Worm (Caenorhabditis elegans): Measurements from ENCODE around the gene ttr-41.

ttr-41 gene

DNA sequence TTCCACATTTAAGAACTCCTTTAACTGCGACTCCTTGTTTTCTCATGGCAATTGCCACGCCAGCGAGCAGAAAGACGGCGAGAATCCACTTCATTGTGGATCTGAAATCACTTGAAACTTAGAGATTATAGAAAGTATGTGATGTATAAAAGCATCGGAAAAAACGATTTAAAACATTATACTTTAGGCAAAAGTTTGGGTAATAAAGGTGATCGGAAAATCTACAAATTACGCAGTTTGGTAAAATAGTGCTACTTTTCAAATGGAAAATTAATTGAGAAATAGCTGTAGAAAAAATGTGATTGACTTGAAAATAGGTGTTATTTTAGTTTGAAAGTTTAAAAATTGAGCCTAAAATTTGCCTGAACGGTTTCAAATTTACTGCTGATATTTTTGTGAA, at the start of gene ttr-41:
TSS of gene ttr-41 (minus strand) at position 101 of the 400 bp plus-strand sequence.
- TF ChIP-seq hmbx-1 (tag; optimal IDR thresholded peaks at IDR 0.05) (no peak), F13C5.2 (tag; optimal IDR thresholded peaks at IDR 0.05) (no peak), ama-1 (optimal IDR thresholded peaks at IDR 0.05) (no peak), ets-7 (tag; optimal IDR thresholded peaks at IDR 0.05) (no peak), ceh-13 (GFP tag; optimal IDR thresholded peaks at IDR 0.05) (no peak), pes-1 (GFP tag; IDR thresholded peaks at IDR 0.05) (no peak), sea-1 (GFP tag; conservative IDR thresholded peaks at IDR 0.05) (no peak), tbx-11 (GFP tag; IDR thresholded peaks at IDR 0.05) (no peak), aly-1 (tag; optimal IDR thresholded peaks at IDR 0.05) (no peak)

DNA sequence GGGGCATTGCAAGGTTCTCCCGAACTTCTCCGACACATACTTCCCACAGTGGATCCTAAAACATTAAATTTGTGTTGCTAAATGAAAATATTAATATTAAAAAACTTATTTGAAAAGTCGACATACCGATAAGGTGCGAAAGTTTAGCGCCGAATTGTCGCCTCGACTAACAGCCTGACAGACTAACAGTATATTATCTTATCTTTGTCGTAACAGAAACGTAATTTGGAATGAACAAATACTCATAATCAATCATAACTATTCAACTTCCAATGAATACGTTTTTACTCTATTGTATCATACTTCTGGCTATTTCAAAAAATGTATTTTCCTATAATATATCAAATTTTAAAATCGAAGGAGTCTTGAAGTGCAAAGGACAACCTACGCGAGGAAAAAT, 49.3 kb upstream of the ttr-41 start, which contains the start of gene F26G1.11:
TSS of gene F26G1.11 (plus strand) at position 205 of the 400 bp plus-strand sequence.
- TF ChIP-seq hmg-4 (GFP tag; optimal IDR thresholded peaks at IDR 0.05) (no peak), scrt-1 (GFP tag; IDR thresholded peaks at IDR 0.05) (no peak), ceh-13 (GFP tag; optimal IDR thresholded peaks at IDR 0.05) (no peak), tra-4 (tag; optimal IDR thresholded peaks at IDR 0.05) (no peak), ets-7 (tag; optimal IDR thresholded peaks at IDR 0.05) (no peak), aly-1 (tag; optimal IDR thresholded peaks at IDR 0.05) (no peak), tbx-11 (GFP tag; IDR thresholded peaks at IDR 0.05) (no peak), ama-1 (optimal IDR thresholded peaks at IDR 0.05) (no peak), ceh-36 (tag; optimal IDR thresholded peaks at IDR 0.05) (no peak), tbx-37 (GFP tag; conservative IDR thresholded peaks at IDR 0.05) (no peak), hmbx-1 (tag; optimal IDR thresholded peaks at IDR 0.05) (no peak), hnd-1 (tag; optimal IDR thresholded peaks at IDR 0.05) (no peak), pes-1 (GFP tag; IDR thresholded peaks at IDR 0.05) (no peak), F13C5.2 (tag; optimal IDR thresholded peaks at IDR 0.05) (no peak), B0310.2 (tag; optimal IDR thresholded peaks at IDR 0.05) (no peak), flt-1 (GFP tag; IDR thresholded peaks at IDR 0.05) (no peak), sea-1 (GFP tag; conservative IDR thresholded peaks at IDR 0.05) (no peak)

DNA sequence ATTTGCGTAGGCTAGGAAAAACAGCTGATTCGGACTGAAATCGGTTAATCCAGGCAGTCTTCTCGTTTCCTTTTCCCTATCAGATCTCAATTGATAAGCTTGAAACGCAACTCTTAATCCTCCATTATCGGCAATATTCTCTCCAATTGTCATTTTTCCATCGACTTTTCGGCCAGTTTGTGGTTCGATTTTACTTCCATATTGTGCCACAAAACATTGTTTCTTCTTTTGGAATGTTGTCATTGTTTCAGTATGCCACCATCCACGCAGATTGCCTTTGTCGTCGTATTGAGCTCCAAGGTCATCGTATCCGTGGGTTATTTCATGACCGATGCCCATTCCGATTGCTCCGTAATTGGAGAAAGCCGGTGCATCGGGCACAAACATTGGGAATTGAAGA, 48.1 kb upstream of the ttr-41 start:
- TF ChIP-seq flt-1 (GFP tag; IDR thresholded peaks at IDR 0.05) (no peak), tra-4 (tag; optimal IDR thresholded peaks at IDR 0.05) (no peak), hmg-4 (GFP tag; optimal IDR thresholded peaks at IDR 0.05) (no peak), B0310.2 (tag; optimal IDR thresholded peaks at IDR 0.05) (no peak), F13C5.2 (tag; optimal IDR thresholded peaks at IDR 0.05) (no peak), hmbx-1 (tag; optimal IDR thresholded peaks at IDR 0.05) (no peak), tbx-11 (GFP tag; IDR thresholded peaks at IDR 0.05) (no peak), ets-7 (tag; optimal IDR thresholded peaks at IDR 0.05) (no peak), hnd-1 (tag; optimal IDR thresholded peaks at IDR 0.05) (no peak), scrt-1 (GFP tag; IDR thresholded peaks at IDR 0.05) (no peak), ceh-13 (GFP tag; optimal IDR thresholded peaks at IDR 0.05) (no peak), ceh-36 (tag; optimal IDR thresholded peaks at IDR 0.05) (no peak), sea-1 (GFP tag; conservative IDR thresholded peaks at IDR 0.05) (no peak), aly-1 (tag; optimal IDR thresholded peaks at IDR 0.05) (no peak), pes-1 (GFP tag; IDR thresholded peaks at IDR 0.05) (no peak), ama-1 (optimal IDR thresholded peaks at IDR 0.05) (no peak), tbx-37 (GFP tag; conservative IDR thresholded peaks at IDR 0.05) (no peak)

DNA sequence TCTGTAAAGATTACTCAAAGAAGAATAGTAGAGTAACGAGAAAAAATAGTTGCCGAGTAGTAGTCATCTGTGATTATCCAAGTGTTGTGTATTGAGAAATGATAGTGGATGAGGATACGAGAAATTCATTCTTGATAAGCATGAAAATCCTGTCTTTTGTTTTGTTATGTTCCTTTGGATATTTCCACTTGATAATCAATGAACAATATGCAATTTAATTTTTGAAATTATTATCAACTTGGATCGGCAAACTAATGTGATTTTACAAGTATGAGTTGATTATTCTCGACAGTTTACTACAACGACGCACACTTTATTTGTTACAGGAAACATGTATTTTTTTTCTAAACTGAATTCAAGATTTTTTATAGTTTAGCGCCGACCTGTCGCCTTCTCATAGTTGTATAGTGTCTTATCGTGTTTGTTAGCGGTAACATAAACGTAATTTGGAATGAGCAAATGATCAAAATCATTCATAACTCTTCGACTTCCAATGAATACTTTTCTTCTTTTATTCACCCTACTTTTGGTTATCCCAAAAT, 46.3 kb upstream of the ttr-41 start, which contains the start of the genes F26G1.9 and F26G1.10:
TSS of gene F26G1.9 (minus strand) at position 101 of the 542 bp plus-strand sequence.
TSS of gene F26G1.10 (plus strand) at position 492 of the 542 bp plus-strand sequence.
- TF ChIP-seq B0310.2 (tag; optimal IDR thresholded peaks at IDR 0.05), result no peak
- no peak for TF ChIP-seq pes-1 (GFP tag; IDR thresholded peaks at IDR 0.05)

DNA sequence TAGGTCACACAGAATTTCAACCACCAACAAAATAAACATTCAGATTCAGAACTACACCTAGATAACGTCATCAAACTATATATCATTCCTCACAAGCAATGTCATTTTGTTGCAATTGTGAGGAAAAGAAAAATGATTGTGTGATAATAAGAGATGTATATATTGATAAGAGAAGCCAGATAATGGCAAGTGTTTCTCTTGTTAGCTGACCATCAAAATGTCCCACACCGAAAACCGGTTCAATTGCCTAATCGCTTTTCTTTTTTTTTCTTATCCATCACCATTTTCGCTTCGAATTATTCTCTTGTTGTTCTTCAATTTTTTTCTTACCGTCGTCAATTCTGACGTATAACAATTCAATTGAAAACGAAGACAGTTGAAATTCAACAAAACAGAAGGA, 44.8 kb upstream of the ttr-41 start:
- TF ChIP-seq F13C5.2 (tag; optimal IDR thresholded peaks at IDR 0.05) (no peak), pes-1 (GFP tag; IDR thresholded peaks at IDR 0.05) (no peak), ceh-36 (tag; optimal IDR thresholded peaks at IDR 0.05) (no peak), hmg-4 (GFP tag; optimal IDR thresholded peaks at IDR 0.05) (no peak), tbx-37 (GFP tag; conservative IDR thresholded peaks at IDR 0.05) (no peak), sea-1 (GFP tag; conservative IDR thresholded peaks at IDR 0.05) (no peak)

DNA sequence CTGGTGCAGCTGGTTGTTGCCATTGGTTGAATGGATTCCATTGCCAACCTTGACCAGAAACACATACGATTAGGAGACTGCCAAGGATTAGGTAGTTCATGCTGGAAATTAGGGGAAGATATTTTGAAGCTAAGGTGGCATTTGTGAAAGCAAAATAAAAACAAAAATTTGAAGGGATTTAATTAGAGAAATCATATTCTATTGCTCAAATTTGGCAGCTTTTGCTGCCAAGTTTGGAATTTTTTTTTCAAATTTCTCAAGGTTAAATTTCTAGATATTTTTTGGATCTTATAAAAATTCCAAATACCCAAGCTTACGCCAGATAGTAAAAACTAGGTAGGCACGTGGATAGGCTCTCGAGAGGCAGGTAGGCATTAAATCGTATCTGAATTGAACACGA, 43.6 kb upstream of the ttr-41 start, which contains the start of gene F26G1.5:
TSS of gene F26G1.5 (minus strand) at position 101 of the 400 bp plus-strand sequence.
- no peak for TF ChIP-seq hnd-1 (tag; optimal IDR thresholded peaks at IDR 0.05)
- TF ChIP-seq tbx-11 (GFP tag; IDR thresholded peaks at IDR 0.05), result no peak
- TF ChIP-seq ama-1 (optimal IDR thresholded peaks at IDR 0.05), result no peak
- no peak for TF ChIP-seq tra-4 (tag; optimal IDR thresholded peaks at IDR 0.05)
- no peak for TF ChIP-seq F13C5.2 (tag; optimal IDR thresholded peaks at IDR 0.05)
- TF ChIP-seq hmbx-1 (tag; optimal IDR thresholded peaks at IDR 0.05), result no peak
- TF ChIP-seq B0310.2 (tag; optimal IDR thresholded peaks at IDR 0.05), result no peak
- TF ChIP-seq aly-1 (tag; optimal IDR thresholded peaks at IDR 0.05), result no peak
- no peak for TF ChIP-seq flt-1 (GFP tag; IDR thresholded peaks at IDR 0.05)
- TF ChIP-seq hmg-4 (GFP tag; optimal IDR thresholded peaks at IDR 0.05), result no peak
- TF ChIP-seq sea-1 (GFP tag; conservative IDR thresholded peaks at IDR 0.05), result no peak
- no peak for TF ChIP-seq scrt-1 (GFP tag; IDR thresholded peaks at IDR 0.05)
- TF ChIP-seq pes-1 (GFP tag; IDR thresholded peaks at IDR 0.05), result no peak
- TF ChIP-seq ceh-36 (tag; optimal IDR thresholded peaks at IDR 0.05), result no peak
- TF ChIP-seq tbx-37 (GFP tag; conservative IDR thresholded peaks at IDR 0.05), result no peak
- TF ChIP-seq ets-7 (tag; optimal IDR thresholded peaks at IDR 0.05), result no peak
- no peak for TF ChIP-seq ceh-13 (GFP tag; optimal IDR thresholded peaks at IDR 0.05)

DNA sequence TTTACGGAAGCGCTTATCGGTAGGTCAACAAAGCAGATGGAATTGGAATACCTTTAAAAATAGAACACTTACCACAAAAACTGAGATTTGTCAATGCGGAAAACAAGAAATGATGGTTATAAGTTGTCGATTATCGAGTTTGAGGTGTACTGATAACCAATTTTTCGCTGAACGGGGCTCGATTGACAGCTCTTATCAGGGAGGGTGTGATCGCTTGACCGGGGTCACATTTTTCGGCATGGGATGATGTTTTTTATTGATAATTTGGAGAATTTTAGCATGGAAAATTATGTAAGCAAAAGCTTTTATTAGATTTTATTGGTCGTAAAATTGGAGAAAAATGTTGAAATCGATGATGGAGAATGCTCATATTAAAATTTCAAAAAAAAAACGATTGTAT, 42.2 kb upstream of the ttr-41 start:
- TF ChIP-seq ceh-13 (GFP tag; optimal IDR thresholded peaks at IDR 0.05), result no peak

DNA sequence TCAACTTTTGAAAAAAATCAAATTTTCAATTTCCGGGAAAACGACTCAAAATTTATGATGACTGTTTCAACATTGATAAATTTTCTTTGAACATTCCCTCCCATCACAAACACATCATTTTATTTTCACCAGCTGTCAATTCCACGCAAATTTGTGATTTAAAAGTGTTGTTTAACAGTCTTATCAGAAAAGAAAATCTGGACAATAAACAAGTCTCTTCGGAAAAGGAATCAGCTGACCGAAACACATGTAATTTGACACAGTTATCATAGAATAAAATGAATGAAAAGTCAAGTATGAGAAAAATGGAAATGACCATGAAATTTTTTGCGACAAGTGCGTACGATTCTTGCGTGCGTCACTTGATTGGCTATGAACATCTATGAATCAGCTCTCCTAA, 41.4 kb upstream of the ttr-41 start:
- TF ChIP-seq tra-4 (tag; optimal IDR thresholded peaks at IDR 0.05) (no peak), ceh-13 (GFP tag; optimal IDR thresholded peaks at IDR 0.05) (no peak), ceh-36 (tag; optimal IDR thresholded peaks at IDR 0.05) (no peak)

Data from whole organism, early embryonic.